Worm (Caenorhabditis elegans) whole organism, young adult: ENCODE measurements around the gene K01G5.10.

ENCODE experiments used
- F55B11.4 ChIP-seq: sonication (generic microtip); optimal IDR thresholded peaks from 2 replicates; lab custom pipeline; 2016; ENCODE audit warnings: missing compliant biosample characterization, missing genetic modification characterization, borderline replicate concordance; ENCODE audit not compliant: insufficient read depth
- snpc-4 ChIP-seq, 5 experiments: fragments of 150-350 bp in 1 of 5; sonication (generic microtip) in 4 of 5; optimal IDR thresholded peaks; 2 replicates each; lab custom pipeline; 2014 to 2018; ENCODE audit warnings: missing genetic modification characterization in 5 of 5, missing biosample characterization in 3 of 5, antibody characterized with exemption in 2 of 5, mild to moderate bottlenecking in 2 of 5, missing compliant biosample characterization in 2 of 5, missing genotype in 2 of 5, moderate library complexity in 2 of 5, missing genetic modification reagents in 1 of 5

DNA sequence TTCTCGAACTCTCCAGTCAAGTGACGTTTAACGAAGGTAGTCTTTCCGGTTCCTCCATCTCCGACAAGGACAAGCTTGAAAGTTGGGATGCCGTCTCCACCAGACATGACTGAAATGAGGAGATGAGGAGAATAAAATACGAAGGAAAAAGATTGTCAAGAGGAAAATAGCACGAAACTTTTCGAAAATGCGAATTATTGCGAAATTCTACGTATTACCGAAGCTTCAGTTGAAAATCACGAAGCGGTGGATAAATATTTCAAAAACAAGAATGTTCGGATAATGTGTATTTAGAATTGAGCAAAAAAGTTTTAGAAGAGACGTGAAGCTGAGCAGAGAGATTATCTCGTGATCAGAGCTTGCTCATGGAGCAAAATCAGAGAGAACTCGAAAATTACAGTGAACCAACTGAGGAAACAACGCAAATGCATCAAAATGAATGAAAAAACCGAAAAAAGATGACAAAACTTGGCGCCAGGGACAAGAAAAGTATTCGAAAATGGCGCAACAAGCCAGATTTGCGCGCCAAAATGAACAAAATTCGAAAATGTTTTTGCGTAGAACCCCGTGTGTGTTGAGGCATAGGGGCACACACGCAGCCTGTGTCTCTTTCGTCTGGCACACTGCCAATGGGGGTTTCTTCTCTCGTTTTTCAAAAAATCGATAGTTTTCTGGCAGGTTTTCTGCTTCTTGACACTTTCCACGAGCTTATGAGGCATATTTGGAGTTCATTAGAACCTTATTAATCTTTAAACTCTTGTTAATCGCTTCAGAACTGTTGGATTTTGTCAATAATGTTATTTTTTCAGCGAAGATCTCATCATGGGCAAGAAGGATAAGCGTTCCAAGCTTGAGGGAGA, 10.5 kb downstream of the K01G5.10 start, which contains the start of the genes ran-1 and dkc-1:
- no peak for TF ChIP-seq F55B11.4
- peak; percentile 35 for TF ChIP-seq snpc-4 (GFP tag; optimal IDR thresholded peaks at IDR 0.05; lab: Kevin White, UChicago)
- TF ChIP-seq snpc-4 (tag; optimal IDR thresholded peaks at IDR 0.05; lab: Kevin White, UChicago), result peak; percentile 31 to 52 (median 38)
